Fruit fly (Drosophila melanogaster): ENCODE results near the gene BG642167.

Gene BG642167

DNA sequence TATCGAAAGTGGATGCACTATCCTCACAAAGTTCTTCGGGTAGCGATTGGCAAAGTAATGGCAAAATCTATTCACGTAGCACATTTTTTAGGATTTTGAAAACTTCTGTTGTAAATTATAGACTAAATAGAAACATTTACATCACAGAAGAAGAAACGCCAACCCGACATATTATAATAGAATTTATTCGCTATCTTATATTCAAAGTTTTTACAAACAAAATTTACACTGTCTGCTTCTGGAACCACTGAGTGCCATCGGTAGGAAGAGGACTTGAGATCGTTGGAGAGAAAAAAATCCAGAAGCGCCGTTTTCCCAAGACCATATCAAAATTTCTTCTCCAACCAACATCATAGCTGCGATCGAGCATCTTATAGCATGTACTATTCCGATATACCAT is 29.1 kb upstream of the BG642167 start, which contains the start of gene CG17195:
Gene CG17195 (minus strand): TSS at position 101 of the 400 bp plus-strand sequence.
- TF ChIP-seq CrebA (GFP tag; optimal IDR thresholded peaks at IDR 0.05; ENCODE audit: borderline replicate concordance) = no peak
- no peak for TF ChIP-seq N (GFP tag; optimal IDR thresholded peaks at IDR 0.05)
- no peak for TF ChIP-seq dsf (GFP tag; optimal IDR thresholded peaks at IDR 0.05; ENCODE audit: borderline replicate concordance)
- no peak for TF ChIP-seq fru (GFP tag; optimal IDR thresholded peaks at IDR 0.05)
- no peak for TF ChIP-seq tai (GFP tag; optimal IDR thresholded peaks at IDR 0.05)
- no peak for TF ChIP-seq sv (GFP tag; optimal IDR thresholded peaks at IDR 0.05)
- no peak for TF ChIP-seq usp (GFP tag; optimal IDR thresholded peaks at IDR 0.05)
- TF ChIP-seq CG9705 (GFP tag; optimal IDR thresholded peaks at IDR 0.05) = no peak
- TF ChIP-seq br (GFP tag; optimal IDR thresholded peaks at IDR 0.05) = no peak
- TF ChIP-seq Rel (GFP tag; optimal IDR thresholded peaks at IDR 0.05) = no peak
- TF ChIP-seq Rel (tag; optimal IDR thresholded peaks at IDR 0.05) = no peak
- no peak for TF ChIP-seq Dfd (GFP tag; optimal IDR thresholded peaks at IDR 0.05)
- no peak for TF ChIP-seq rgr (GFP tag; optimal IDR thresholded peaks at IDR 0.05)
- TF ChIP-seq Hr83 (GFP tag; optimal IDR thresholded peaks at IDR 0.05; ENCODE audit: poor library complexity, severe bottlenecking) = no peak
- no peak for TF ChIP-seq pan (optimal IDR thresholded peaks at IDR 0.05)
- no peak for TF ChIP-seq Hnf4 (GFP tag; optimal IDR thresholded peaks at IDR 0.05)
- no peak for TF ChIP-seq jim (GFP tag; optimal IDR thresholded peaks at IDR 0.05)
- no peak for TF ChIP-seq ey (GFP tag; optimal IDR thresholded peaks at IDR 0.05)
- TF ChIP-seq woc (GFP tag; optimal IDR thresholded peaks at IDR 0.05) = no peak

DNA sequence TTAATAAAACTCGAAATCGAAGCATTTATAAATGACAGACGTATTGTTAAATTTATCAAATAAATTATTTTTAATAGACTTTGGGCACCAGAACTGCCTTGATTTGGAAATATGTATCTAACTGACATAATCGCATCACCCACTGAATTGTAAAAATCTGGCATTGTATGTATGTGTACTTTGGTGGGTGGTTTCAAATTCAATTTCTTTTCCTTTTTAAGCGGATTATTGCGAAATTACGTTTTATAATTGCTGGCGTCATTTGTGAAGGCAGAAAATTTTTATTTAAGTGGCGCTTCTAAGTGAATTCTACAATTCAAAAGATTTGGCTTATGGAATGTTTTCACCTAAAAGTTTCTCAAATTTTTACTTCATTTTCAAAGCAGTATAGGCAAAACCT is 28.0 kb upstream of the BG642167 start, which contains the start of gene CG4956:
Gene CG4956 (minus strand): TSS at position 101 of the 400 bp plus-strand sequence.
- no peak for TF ChIP-seq fru (GFP tag; optimal IDR thresholded peaks at IDR 0.05)
- TF ChIP-seq usp (GFP tag; optimal IDR thresholded peaks at IDR 0.05) = no peak
- no peak for TF ChIP-seq jim (GFP tag; optimal IDR thresholded peaks at IDR 0.05)
- no peak for TF ChIP-seq pan (optimal IDR thresholded peaks at IDR 0.05)

DNA sequence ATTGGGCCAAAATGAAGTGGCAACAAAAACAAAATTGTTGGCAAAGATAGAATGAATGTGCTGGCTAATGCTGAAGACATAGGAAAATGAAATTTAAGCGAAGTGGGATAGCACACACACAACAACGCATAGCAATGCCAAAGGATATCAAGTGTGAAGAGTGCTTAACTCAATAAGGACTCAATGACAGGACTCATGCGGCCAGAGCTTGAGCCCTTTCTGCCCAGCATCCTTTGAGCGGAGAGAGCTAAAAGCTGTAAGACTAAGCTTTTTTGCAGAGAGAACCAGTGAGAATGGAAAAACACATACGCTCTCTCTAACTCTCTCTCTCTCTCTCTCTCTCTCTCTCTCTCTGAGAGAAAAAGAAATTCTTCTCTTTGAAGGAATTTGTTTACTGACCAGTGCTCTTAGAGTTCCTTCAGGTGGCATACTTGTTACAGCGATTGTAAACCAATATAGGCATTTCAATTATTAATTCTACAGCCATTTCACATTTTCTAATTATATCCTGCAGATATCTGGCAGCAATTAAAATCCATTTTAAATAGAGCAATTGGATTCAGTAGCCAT is 23.3 kb upstream of the BG642167 start:
- TF ChIP-seq dl (GFP tag; optimal IDR thresholded peaks at IDR 0.05; ENCODE audit: insufficient read depth in 1 of 2, partially characterized antibody in 2 of 2) = peak in 1 of 2 experiments; percentile 1
- TF ChIP-seq ey (GFP tag; optimal IDR thresholded peaks at IDR 0.05) = no peak
- peak; percentile 63 for TF ChIP-seq Dif (GFP tag; optimal IDR thresholded peaks at IDR 0.05; ENCODE audit: partially characterized antibody)

DNA sequence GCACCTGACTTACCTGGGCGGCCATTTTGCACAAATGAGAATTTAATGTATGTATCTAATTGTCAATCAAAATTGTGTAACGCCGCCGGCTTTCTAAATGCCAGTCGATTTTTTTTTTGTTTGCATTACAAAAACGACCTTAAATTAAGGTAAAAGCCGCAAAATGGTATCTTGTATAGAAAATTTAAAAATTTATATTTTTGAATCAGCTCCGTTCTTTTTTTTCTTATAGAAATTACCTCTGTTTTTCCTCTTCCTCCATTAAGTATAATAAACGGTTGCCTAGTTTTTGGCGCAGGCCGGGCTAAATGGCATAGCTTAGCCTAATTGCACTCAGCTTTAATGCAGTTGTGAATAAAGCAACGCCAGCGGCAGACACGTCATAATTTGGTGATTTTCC is 19.0 kb upstream of the BG642167 start, which contains the start of gene CG4960:
Gene CG4960 (minus strand): TSS at position 101 of the 400 bp plus-strand sequence.
- TF ChIP-seq tai (GFP tag; optimal IDR thresholded peaks at IDR 0.05) (no peak), Jra (GFP tag; optimal IDR thresholded peaks at IDR 0.05) (no peak), Vsx2 (GFP tag; optimal IDR thresholded peaks at IDR 0.05; ENCODE audit: partially characterized antibody) (no peak), h (GFP tag; optimal IDR thresholded peaks at IDR 0.05) (no peak), lola (GFP tag; optimal IDR thresholded peaks at IDR 0.05) (no peak), rgr (GFP tag; optimal IDR thresholded peaks at IDR 0.05) (no peak), sage (GFP tag; optimal IDR thresholded peaks at IDR 0.05) (no peak), dl (GFP tag; optimal IDR thresholded peaks at IDR 0.05; ENCODE audit: insufficient read depth in 1 of 2, partially characterized antibody in 2 of 2) (no peak), foxo (GFP tag; optimal IDR thresholded peaks at IDR 0.05) (no peak), CrebA (GFP tag; optimal IDR thresholded peaks at IDR 0.05; ENCODE audit: borderline replicate concordance) (no peak), Abd-B (GFP tag; optimal IDR thresholded peaks at IDR 0.05) (no peak), br (GFP tag; optimal IDR thresholded peaks at IDR 0.05) (no peak), Hr83 (GFP tag; optimal IDR thresholded peaks at IDR 0.05; ENCODE audit: poor library complexity, severe bottlenecking) (no peak), dsf (GFP tag; optimal IDR thresholded peaks at IDR 0.05; ENCODE audit: borderline replicate concordance) (no peak), CG9705 (GFP tag; optimal IDR thresholded peaks at IDR 0.05) (no peak), jim (GFP tag; optimal IDR thresholded peaks at IDR 0.05) (no peak), ey (GFP tag; optimal IDR thresholded peaks at IDR 0.05) (no peak), Dfd (GFP tag; optimal IDR thresholded peaks at IDR 0.05) (no peak)

DNA sequence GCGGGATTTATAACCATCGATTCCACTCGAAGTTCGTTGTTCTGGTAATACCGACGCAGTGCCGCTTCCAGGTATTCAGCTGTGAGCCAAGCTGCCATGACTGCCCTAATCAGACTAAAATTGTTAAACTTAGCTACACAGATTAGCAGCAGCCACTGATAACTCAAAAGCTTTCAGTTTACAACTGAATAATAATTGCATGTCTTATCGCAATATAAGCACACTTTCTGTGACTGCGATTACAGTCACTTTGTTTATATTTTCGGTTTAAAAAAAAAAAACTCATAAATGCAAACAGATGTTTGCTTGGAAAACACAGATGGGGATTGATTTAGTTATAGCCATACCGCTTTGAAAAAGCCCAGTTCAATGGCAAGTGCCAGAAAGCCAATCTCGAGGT is 16.9 kb upstream of the BG642167 start, which contains the start of gene CG31380:
Gene CG31380 (minus strand): TSS at position 101 of the 400 bp plus-strand sequence.
- TF ChIP-seq Vsx2 (GFP tag; optimal IDR thresholded peaks at IDR 0.05; ENCODE audit: partially characterized antibody) = no peak
- no peak for TF ChIP-seq tai (GFP tag; optimal IDR thresholded peaks at IDR 0.05)
- no peak for TF ChIP-seq Jra (GFP tag; optimal IDR thresholded peaks at IDR 0.05)
- no peak for TF ChIP-seq jim (GFP tag; optimal IDR thresholded peaks at IDR 0.05)
- TF ChIP-seq OdsH (GFP tag; optimal IDR thresholded peaks at IDR 0.05) = no peak
- no peak for TF ChIP-seq woc (GFP tag; optimal IDR thresholded peaks at IDR 0.05)
- TF ChIP-seq Hr78 (GFP tag; optimal IDR thresholded peaks at IDR 0.05) = no peak
- no peak for TF ChIP-seq sage (GFP tag; optimal IDR thresholded peaks at IDR 0.05)
- TF ChIP-seq Dif (GFP tag; optimal IDR thresholded peaks at IDR 0.05; ENCODE audit: partially characterized antibody) = no peak
- no peak for TF ChIP-seq GATAd (GFP tag; optimal IDR thresholded peaks at IDR 0.05)
- no peak for TF ChIP-seq Rel (GFP tag; optimal IDR thresholded peaks at IDR 0.05)
- no peak for TF ChIP-seq Rel (tag; optimal IDR thresholded peaks at IDR 0.05)
- no peak for TF ChIP-seq N (GFP tag; optimal IDR thresholded peaks at IDR 0.05)
- TF ChIP-seq HLH106 (tag; optimal IDR thresholded peaks at IDR 0.05) = no peak
- no peak for TF ChIP-seq br (GFP tag; optimal IDR thresholded peaks at IDR 0.05)
